Fruit fly (Drosophila melanogaster) whole organism, embryonic: ENCODE data around the gene CDase.

Experiments used
- Asciz ChIP-seq: fragments of 200-800 bp; sonication (Bioruptor generic); optimal IDR thresholded peaks from 2 replicates; lab custom pipeline; 2017; ENCODE audit warnings: missing biosample characterization, mild to moderate bottlenecking, missing genetic modification characterization, missing genetic modification reagents
- CG1024 ChIP-seq: fragments of 200-800 bp; sonication (Bioruptor generic); IDR thresholded peaks from 2 replicates; pipeline ENCODE4 v1.3.6; 2022; ENCODE audit warnings: missing biosample characterization, missing genetic modification characterization
- CG10267 ChIP-seq: fragments of 200-800 bp; sonication (Bioruptor generic); optimal IDR thresholded peaks from 2 replicates; lab custom pipeline; 2018; ENCODE audit warnings: missing biosample characterization, mild to moderate bottlenecking, missing genetic modification characterization, moderate library complexity
- CG10274 ChIP-seq: fragments of 200-800 bp; sonication (Bioruptor generic); optimal IDR thresholded peaks from 3 replicates; lab custom pipeline; 2017; ENCODE audit warnings: missing biosample characterization, mild to moderate bottlenecking, missing genetic modification characterization
- CG10321 ChIP-seq: fragments of 200-800 bp; sonication (Bioruptor generic); IDR thresholded peaks from 2 replicates; pipeline ENCODE4 v1.3.6; 2022; ENCODE audit warnings: missing biosample characterization, missing genetic modification characterization
- CG10543 ChIP-seq: fragments of 200-800 bp; sonication (Bioruptor generic); optimal IDR thresholded peaks from 3 replicates; lab custom pipeline; 2017; ENCODE audit warnings: missing biosample characterization, mild to moderate bottlenecking, missing genetic modification characterization, moderate library complexity
- CG11085 ChIP-seq: fragments of 200-800 bp; sonication (Bioruptor generic); IDR thresholded peaks from 2 replicates; pipeline ENCODE4 v1.3.6; 2022; ENCODE audit warnings: missing biosample characterization, missing genetic modification characterization
- CG12942 ChIP-seq: fragments of 200-800 bp; sonication (Bioruptor generic); optimal IDR thresholded peaks from 3 replicates; lab custom pipeline; 2016; ENCODE audit warnings: missing biosample characterization, missing genetic modification characterization
- CG14710 ChIP-seq: fragments of 200-800 bp; sonication (Bioruptor generic); optimal IDR thresholded peaks from 3 replicates; lab custom pipeline; 2019; ENCODE audit warnings: missing biosample characterization, mild to moderate bottlenecking, missing genetic modification characterization, moderate library complexity
- CG14860 ChIP-seq: fragments of 200-800 bp; sonication (Bioruptor generic); IDR thresholded peaks from 3 replicates; pipeline ENCODE4 v1.3.6; 2022; ENCODE audit warnings: missing biosample characterization, missing genetic modification characterization; ENCODE audit not compliant: partially characterized antibody
- CG1529 ChIP-seq: fragments of 200-800 bp; sonication (Bioruptor generic); optimal IDR thresholded peaks from 3 replicates; lab custom pipeline; 2018; ENCODE audit warnings: missing biosample characterization, missing genetic modification characterization
- CG15696 ChIP-seq: fragments of 200-800 bp; sonication (Bioruptor generic); optimal IDR thresholded peaks from 2 replicates; lab custom pipeline; 2019; ENCODE audit warnings: missing biosample characterization, mild to moderate bottlenecking, missing genetic modification characterization, moderate library complexity
- CG1602 ChIP-seq: fragments of 200-800 bp; sonication (Bioruptor generic); optimal IDR thresholded peaks from 3 replicates; lab custom pipeline; 2016; ENCODE audit warnings: missing biosample characterization, missing genetic modification characterization
- CG16863 ChIP-seq: fragments of 200-800 bp; sonication (Bioruptor generic); optimal IDR thresholded peaks from 3 replicates; lab custom pipeline; 2016; ENCODE audit warnings: missing biosample characterization, missing genetic modification characterization
- CG17829 ChIP-seq: fragments of 200-800 bp; optimal IDR thresholded peaks from 2 replicates; lab custom pipeline; 2019; ENCODE audit warnings: missing biosample characterization, mild to moderate bottlenecking, missing genetic modification characterization, moderate library complexity
- CG32532 ChIP-seq: fragments of 200-800 bp; sonication (Bioruptor generic); IDR thresholded peaks from 2 replicates; pipeline ENCODE4 v1.3.6; 2022; ENCODE audit warnings: missing biosample characterization, missing genetic modification characterization
- CG3847 ChIP-seq: fragments of 200-800 bp; sonication (Bioruptor generic); IDR thresholded peaks from 2 replicates; pipeline ENCODE4 v1.3.6; 2022; ENCODE audit warnings: missing biosample characterization, missing genetic modification characterization
- CG43689 ChIP-seq: fragments of 200-800 bp; sonication (Bioruptor generic); IDR thresholded peaks from 2 replicates; pipeline ENCODE4 v1.3.6; 2022; ENCODE audit warnings: missing biosample characterization, missing genetic modification characterization
- CG4707 ChIP-seq: fragments of 200-800 bp; sonication (Bioruptor generic); optimal IDR thresholded peaks from 2 replicates; lab custom pipeline; 2018; ENCODE audit warnings: missing biosample characterization, mild to moderate bottlenecking, missing genetic modification characterization, moderate library complexity
- CG7963 ChIP-seq: fragments of 200-800 bp; sonication (Bioruptor generic); IDR thresholded peaks from 3 replicates; pipeline ENCODE4 v1.3.6; 2022; ENCODE audit warnings: missing biosample characterization, missing genetic modification characterization; ENCODE audit not compliant: partially characterized antibody
- CG7987 ChIP-seq: fragments of 200-800 bp; sonication (Bioruptor generic); optimal IDR thresholded peaks from 2 replicates; lab custom pipeline; 2018; ENCODE audit warnings: missing biosample characterization, mild to moderate bottlenecking, missing genetic modification characterization, moderate library complexity
- CG8281 ChIP-seq: fragments of 200-800 bp; sonication (Bioruptor generic); optimal IDR thresholded peaks from 2 replicates; lab custom pipeline; 2018; ENCODE audit warnings: missing biosample characterization, mild to moderate bottlenecking, missing genetic modification characterization, moderate library complexity
- CG8478 ChIP-seq: fragments of >200 bp; optimal IDR thresholded peaks from 2 replicates; lab custom pipeline; 2018
- CG8765 ChIP-seq: fragments of 200-800 bp; sonication (Bioruptor generic); IDR thresholded peaks from 2 replicates; pipeline ENCODE4 v1.3.6; 2022; ENCODE audit warnings: missing biosample characterization, missing genetic modification characterization
- Dad ChIP-seq: fragments of 200-800 bp; sonication (Bioruptor generic); optimal IDR thresholded peaks from 3 replicates; lab custom pipeline; 2016; ENCODE audit warnings: missing biosample characterization, missing genetic modification characterization
- Eip74EF ChIP-seq, 2 experiments: fragments of 200-800 bp in 1 of 2; fragments of >200 bp in 1 of 2; sonication (Bioruptor generic) in 1 of 2; optimal IDR thresholded peaks; 2 replicates each; lab custom pipeline; 2017 to 2019; ENCODE audit warnings: missing biosample characterization in 2 of 2, missing genetic modification characterization in 2 of 2, mild to moderate bottlenecking in 1 of 2, moderate library complexity in 1 of 2
- Ets65A ChIP-seq: fragments of 200-800 bp; sonication (Bioruptor generic); peaks from one replicate; lab custom pipeline; 2016; ENCODE audit warnings: missing biosample characterization, missing genetic modification characterization
- Pdp1 ChIP-seq, 2 experiments: fragments of 200-800 bp; sonication (Bioruptor generic); optimal IDR thresholded peaks; 3 replicates each; lab custom pipeline; 2016; ENCODE audit warnings: missing biosample characterization in 2 of 2, missing genetic modification characterization in 2 of 2, mild to moderate bottlenecking in 1 of 2, moderate library complexity in 1 of 2
- Tbp ChIP-seq: fragments of >200 bp; optimal IDR thresholded peaks from 2 replicates; lab custom pipeline; 2018; ENCODE audit warnings: missing biosample characterization, missing genetic modification characterization
- Vsx1 ChIP-seq: fragments of 200-800 bp; sonication (Bioruptor generic); optimal IDR thresholded peaks from 2 replicates; lab custom pipeline; 2017; ENCODE audit warnings: missing biosample characterization, mild to moderate bottlenecking, missing genetic modification characterization, missing genetic modification reagents
- YL-1 ChIP-seq: fragments of 200-800 bp; sonication (Bioruptor generic); optimal IDR thresholded peaks from 3 replicates; lab custom pipeline; 2017; ENCODE audit warnings: missing biosample characterization, mild to moderate bottlenecking, missing genetic modification characterization
- abd-A ChIP-seq: fragments of 200-800 bp; sonication (Bioruptor generic); optimal IDR thresholded peaks from 3 replicates; lab custom pipeline; 2019; ENCODE audit warnings: missing biosample characterization, mild to moderate bottlenecking, missing genetic modification characterization, moderate library complexity
- br ChIP-seq: fragments of >200 bp; optimal IDR thresholded peaks from 2 replicates; lab custom pipeline; 2017
- cg ChIP-seq: fragments of 200-800 bp; sonication (Bioruptor generic); optimal IDR thresholded peaks from 3 replicates; lab custom pipeline; 2019; ENCODE audit warnings: missing biosample characterization, mild to moderate bottlenecking, missing genetic modification characterization, moderate library complexity
- chinmo ChIP-seq: fragments of 200-800 bp; sonication (Bioruptor generic); IDR thresholded peaks from 4 replicates; pipeline ENCODE4 v1.3.6; 2022; ENCODE audit warnings: missing biosample characterization, missing genetic modification characterization; ENCODE audit not compliant: partially characterized antibody
- chm ChIP-seq: fragments of 200-800 bp; sonication (Bioruptor generic); IDR thresholded peaks from 2 replicates; pipeline ENCODE4 v1.3.6; 2022; ENCODE audit warnings: missing biosample characterization, missing genetic modification characterization
- cwo ChIP-seq: fragments of 200-800 bp; sonication (Bioruptor generic); optimal IDR thresholded peaks from 3 replicates; lab custom pipeline; 2017; ENCODE audit warnings: missing biosample characterization, missing genetic modification characterization, mild to moderate bottlenecking, moderate library complexity, missing genetic modification reagents
- danr ChIP-seq: fragments of 200-800 bp; sonication (Bioruptor generic); IDR thresholded peaks from 2 replicates; pipeline ENCODE4 v1.3.6; 2022; ENCODE audit warnings: missing biosample characterization, missing genetic modification characterization
- dimm ChIP-seq: fragments of 200-800 bp; sonication (Bioruptor generic); IDR thresholded peaks from 2 replicates; pipeline ENCODE4 v1.3.6; 2022; ENCODE audit warnings: missing biosample characterization, missing genetic modification characterization
- emc ChIP-seq: fragments of 200-800 bp; sonication (Bioruptor generic); optimal IDR thresholded peaks from 2 replicates; lab custom pipeline; 2016; ENCODE audit warnings: missing biosample characterization, missing genetic modification characterization
- esg ChIP-seq: fragments of 200-800 bp; sonication (Bioruptor generic); conservative IDR thresholded peaks from 2 replicates; pipeline ENCODE4 v1.3.6; 2022; ENCODE audit warnings: missing biosample characterization, missing genetic modification characterization
- exex ChIP-seq: fragments of 200-800 bp; sonication (Bioruptor generic); optimal IDR thresholded peaks from 4 replicates; lab custom pipeline; 2018; ENCODE audit warnings: missing biosample characterization, mild to moderate bottlenecking, missing genetic modification characterization, moderate library complexity
- jing ChIP-seq: fragments of 200-800 bp; sonication (Bioruptor generic); optimal IDR thresholded peaks from 2 replicates; lab custom pipeline; 2018; ENCODE audit warnings: missing biosample characterization, mild to moderate bottlenecking, missing genetic modification characterization
- jumu ChIP-seq: fragments of 200-800 bp; sonication (Bioruptor generic); optimal IDR thresholded peaks from 3 replicates; lab custom pipeline; 2016; ENCODE audit warnings: missing biosample characterization, missing genetic modification characterization
- nerfin-2 ChIP-seq: fragments of 200-800 bp; sonication (Bioruptor generic); IDR thresholded peaks from 2 replicates; pipeline ENCODE4 v1.3.6; 2022; ENCODE audit warnings: missing biosample characterization, missing genetic modification characterization; ENCODE audit not compliant: partially characterized antibody
- nmo ChIP-seq: fragments of 200-800 bp; sonication (Bioruptor generic); optimal IDR thresholded peaks from 2 replicates; lab custom pipeline; 2018; ENCODE audit warnings: missing biosample characterization, mild to moderate bottlenecking, missing genetic modification characterization, moderate library complexity
- p53 ChIP-seq: fragments of 200-800 bp; sonication (Bioruptor generic); optimal IDR thresholded peaks from 2 replicates; lab custom pipeline; 2016; ENCODE audit warnings: missing biosample characterization, missing genetic modification characterization
- row ChIP-seq: fragments of 200-800 bp; sonication (Bioruptor generic); IDR thresholded peaks from 3 replicates; pipeline ENCODE4 v1.3.6; 2022; ENCODE audit warnings: missing biosample characterization, missing genetic modification characterization
- sug ChIP-seq: fragments of 200-800 bp; optimal IDR thresholded peaks from 2 replicates; lab custom pipeline; 2019; ENCODE audit warnings: missing biosample characterization, mild to moderate bottlenecking, missing genetic modification characterization, moderate library complexity
- tgo ChIP-seq: fragments of 200-800 bp; sonication (Bioruptor generic); IDR thresholded peaks from 3 replicates; pipeline ENCODE4 v1.3.6; 2022; ENCODE audit warnings: missing biosample characterization, missing genetic modification characterization
- vnd ChIP-seq: fragments of 200-800 bp; sonication (Bioruptor generic); IDR thresholded peaks from 3 replicates; pipeline ENCODE4 v1.3.6; 2022; ENCODE audit warnings: missing biosample characterization, missing genetic modification characterization; ENCODE audit not compliant: partially characterized antibody

Gene CDase

DNA sequence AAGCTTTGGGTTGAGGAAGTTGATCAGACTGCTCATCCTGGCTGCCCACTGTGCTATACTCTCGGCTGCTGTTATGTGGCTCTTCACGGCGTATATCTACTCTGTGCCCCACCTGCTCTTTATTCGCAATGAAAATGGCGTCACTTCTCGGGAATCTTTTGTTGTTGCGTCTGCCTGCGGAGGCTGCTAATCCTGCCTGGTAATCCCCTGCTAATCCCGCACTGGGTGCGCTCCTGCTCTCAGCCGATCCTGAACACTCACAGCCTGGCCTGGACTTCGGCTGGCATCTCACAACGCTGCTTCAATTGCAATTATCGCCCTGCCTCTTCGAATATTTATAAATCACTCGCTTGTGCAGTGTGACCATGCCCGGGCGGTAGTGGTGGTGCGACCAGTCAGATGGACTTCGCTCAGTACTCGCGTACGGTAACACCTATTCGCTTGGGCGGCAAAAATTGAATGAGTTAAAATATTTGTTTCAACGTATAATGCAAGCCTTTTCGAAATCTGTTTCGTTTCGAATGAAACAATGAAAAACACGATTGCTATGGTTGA is 31.4 kb upstream of the CDase start, which contains the start of gene CG2218 (continued):
- TF ChIP-seq CG8281 (tag; lab: Kevin White, UChicago): no peak
- TF ChIP-seq CG3847 (GFP tag; lab: Robert Waterston, UW): peak; percentile 69
- peak; percentile 26 for TF ChIP-seq CG7987
- TF ChIP-seq CG32532: no peak
- peak in 1 of 2 experiments; percentile 57 for TF ChIP-seq Pdp1 (GFP tag; optimal IDR thresholded peaks at IDR 0.05; lab: Kevin White, UChicago)
- no peak for TF ChIP-seq CG10543 (GFP tag; lab: Kevin White, UChicago)
- TF ChIP-seq vnd (GFP tag; lab: Robert Waterston, UW): no peak
- TF ChIP-seq Tbp (GFP tag; lab: Kevin White, UChicago): no peak
- TF ChIP-seq Asciz (GFP tag; lab: Kevin White, UChicago): no peak
- TF ChIP-seq CG7963 (GFP tag; lab: Robert Waterston, UW): no peak
- TF ChIP-seq emc: no peak
- TF ChIP-seq CG10274 (GFP tag; lab: Kevin White, UChicago): no peak
- no peak for TF ChIP-seq Eip74EF (GFP tag; optimal IDR thresholded peaks at IDR 0.05; lab: Kevin White, UChicago)
- TF ChIP-seq chinmo (GFP tag; lab: Robert Waterston, UW): peak; percentile 30; the same call in 1 of the 4 replicates
- peak; percentile 47 for TF ChIP-seq CG10267 (tag; lab: Kevin White, UChicago)
- peak; percentile 80 for TF ChIP-seq YL-1 (GFP tag; lab: Kevin White, UChicago)
- no peak for TF ChIP-seq CG11085 (GFP tag; lab: Robert Waterston, UW)
- TF ChIP-seq CG43689 (GFP tag; lab: Robert Waterston, UW): no peak
- TF ChIP-seq CG16863 (GFP tag; lab: Kevin White, UChicago): no peak
- TF ChIP-seq CG8478 (lab: Kevin White, UChicago): no peak
- TF ChIP-seq nmo (GFP tag; lab: Kevin White, UChicago): peak; percentile 14

DNA sequence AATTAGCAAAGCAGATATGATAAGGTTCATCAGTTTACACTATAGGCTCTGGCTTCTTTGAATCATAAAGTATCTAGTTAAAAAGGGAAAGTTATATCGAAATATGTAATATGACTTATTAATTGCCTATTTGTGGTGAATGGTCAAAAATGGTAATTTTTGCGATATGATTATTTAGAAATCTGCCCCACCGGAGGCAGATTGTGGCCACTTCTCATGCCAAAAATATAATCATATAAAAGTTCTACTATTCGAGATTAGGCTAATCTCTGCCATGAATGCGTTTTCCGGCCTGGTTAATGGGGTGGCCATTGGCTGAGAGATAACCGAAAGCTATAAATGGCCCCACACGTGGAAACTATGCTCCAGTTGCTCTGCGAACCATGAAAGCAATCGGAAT is 30.9 kb upstream of the CDase start, which contains the start of gene CG15533:
Gene CG15533 (plus strand): TSS at position 362 of the 400 bp plus-strand sequence.
- TF ChIP-seq CG12942 (GFP tag; lab: Kevin White, UChicago) (no peak), cg (no peak), cwo (GFP tag; lab: Kevin White, UChicago) (peak; percentile 2), tgo (GFP tag; lab: Robert Waterston, UW) (no peak), CG14860 (GFP tag; lab: Robert Waterston, UW) (no peak), row (GFP tag; lab: Robert Waterston, UW) (no peak), danr (no peak), CG8765 (no peak), exex (peak; percentile 88), sug (tag; lab: Kevin White, UChicago) (peak; percentile 94), jumu (GFP tag; lab: Kevin White, UChicago) (no peak), CG15696 (no peak), CG10321 (no peak), chm (GFP tag; lab: Robert Waterston, UW) (no peak), p53 (GFP tag; lab: Kevin White, UChicago) (no peak), Vsx1 (GFP tag; lab: Kevin White, UChicago) (no peak), esg (no peak), Ets65A (GFP tag; lab: Kevin White, UChicago) (peak; percentile 52), CG1529 (GFP tag; lab: Kevin White, UChicago) (no peak), CG1024 (GFP tag; lab: Robert Waterston, UW) (no peak), br (lab: Kevin White, UChicago) (no peak), CG14710 (no peak), CG1602 (GFP tag; lab: Kevin White, UChicago) (no peak), nerfin-2 (GFP tag; lab: Robert Waterston, UW) (no peak), CG4707 (no peak), jing (GFP tag; lab: Kevin White, UChicago) (no peak), dimm (GFP tag; lab: Robert Waterston, UW) (no peak), Dad (GFP tag; lab: Kevin White, UChicago) (no peak), CG17829 (tag; lab: Kevin White, UChicago) (no peak), abd-A (tag; lab: Kevin White, UChicago) (no peak)
